Fruit fly (Drosophila melanogaster): ENCODE results near the gene CG14966.

DNA sequence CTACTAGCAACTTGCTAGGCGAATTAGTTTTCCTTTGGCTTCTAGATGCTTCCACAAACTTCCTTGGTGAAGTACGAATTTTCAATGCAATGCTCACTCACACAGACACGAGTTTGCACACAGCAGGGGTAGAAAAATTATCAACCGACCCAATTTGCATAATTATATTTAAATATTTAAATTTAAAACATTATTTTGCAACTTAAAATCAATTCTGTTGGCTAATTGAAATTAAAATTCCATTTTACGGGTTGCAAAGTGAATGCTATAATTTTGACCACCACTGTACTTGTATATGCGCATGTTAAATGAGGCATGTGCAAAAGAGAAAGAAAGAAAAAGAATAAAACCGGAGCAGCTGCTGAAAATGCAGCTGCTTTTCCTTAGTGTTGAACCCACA lies 3.4 kb downstream of the CG14966 start:
- TF ChIP-seq CG1620 (GFP tag; optimal IDR thresholded peaks at IDR 0.05) (peak; percentile 59), Hr96 (GFP tag; optimal IDR thresholded peaks at IDR 0.05) (peak; percentile 35), CG11617 (GFP tag; optimal IDR thresholded peaks at IDR 0.05) (peak; percentile 86), Clk (GFP tag; optimal IDR thresholded peaks at IDR 0.05) (peak; percentile 41), cic (GFP tag; optimal IDR thresholded peaks at IDR 0.05) (peak; percentile 48), Crg-1 (GFP tag; optimal IDR thresholded peaks at IDR 0.05) (peak; percentile 40), CG12768 (GFP tag; optimal IDR thresholded peaks at IDR 0.05) (peak; percentile 87), ovo (GFP tag; optimal IDR thresholded peaks at IDR 0.05) (no peak), CG14711 (tag; optimal IDR thresholded peaks at IDR 0.05) (peak; percentile 94), toe (GFP tag; optimal IDR thresholded peaks at IDR 0.05) (no peak), Mnt (GFP tag; optimal IDR thresholded peaks at IDR 0.05) (peak; percentile 77)

Measured in whole organism, adult.